Worm (Caenorhabditis elegans): ENCODE data around the gene str-185.
A peak's percentile ranks its signal among the peaks of the same experiment; 100 is the strongest.

The str-185 gene

ce11 chrIV:4400350-4401326 is 29.2 kb downstream of the str-185 start, which contains the start of gene Y24D9A.6 (continued):
- TF ChIP-seq mxl-1 (tag; optimal IDR thresholded peaks at IDR 0.05) (no peak), akir-1 (GFP tag; optimal IDR thresholded peaks at IDR 0.05) (no peak), lin-40 (tag; optimal IDR thresholded peaks at IDR 0.05) (peak; percentile 73), bed-2 (GFP tag; IDR thresholded peaks at IDR 0.05) (no peak), ccch-3 (GFP tag; optimal IDR thresholded peaks at IDR 0.05) (no peak), ets-4 (GFP tag; optimal IDR thresholded peaks at IDR 0.05) (no peak), ceh-91 (GFP tag; IDR thresholded peaks at IDR 0.05) (no peak), hlh-26 (GFP tag; conservative IDR thresholded peaks at IDR 0.05) (no peak), lin-26 (GFP tag; IDR thresholded peaks at IDR 0.05) (0 out of 2 replicates have a peak, but pooled peaks have one; percentile 33), rcor-1 (GFP tag; IDR thresholded peaks at IDR 0.05) (no peak), D2030.7 (GFP tag; IDR thresholded peaks at IDR 0.05) (no peak), egrh-3 (GFP tag; IDR thresholded peaks at IDR 0.05) (peak; percentile 33; the same call in 1 of the 2 replicates), snpc-1.3 (tag; optimal IDR thresholded peaks at IDR 0.05; ENCODE audit: insufficient read depth) (no peak), zfh-2 (GFP tag; conservative IDR thresholded peaks at IDR 0.05) (peak; percentile 58), Y79H2A.3 (GFP tag; conservative IDR thresholded peaks at IDR 0.05) (no peak), atf-7 (tag; optimal IDR thresholded peaks at IDR 0.05) (no peak), ztf-25 (GFP tag; IDR thresholded peaks at IDR 0.05) (no peak), athp-1 (tag; optimal IDR thresholded peaks at IDR 0.05) (peak; percentile 26), madf-6 (GFP tag; IDR thresholded peaks at IDR 0.05) (peak; percentile 19; the same call in 1 of the 2 replicates), T26A5.8 (tag; optimal IDR thresholded peaks at IDR 0.05) (no peak), ztf-18 (tag; optimal IDR thresholded peaks at IDR 0.05) (no peak), egl-18 (GFP tag; IDR thresholded peaks at IDR 0.05) (no peak), lin-54 (GFP tag; optimal IDR thresholded peaks at IDR 0.05) (no peak), snpc-3.4 (tag; optimal IDR thresholded peaks at IDR 0.05) (no peak), ztf-22 (GFP tag; optimal IDR thresholded peaks at IDR 0.05) (no peak), attf-6 (GFP tag; IDR thresholded peaks at IDR 0.05) (no peak), cebp-2 (GFP tag; IDR thresholded peaks at IDR 0.05) (no peak), nfya-1 (tag; optimal IDR thresholded peaks at IDR 0.05; ENCODE audit: borderline replicate concordance, insufficient read depth) (no peak), pbrm-1 (GFP tag; IDR thresholded peaks at IDR 0.05) (0 out of 2 replicates have a peak, but pooled peaks have one; percentile 30), fkh-3 (tag; optimal IDR thresholded peaks at IDR 0.05) (no peak), ceh-79 (tag; optimal IDR thresholded peaks at IDR 0.05) (no peak), egl-44 (GFP tag; IDR thresholded peaks at IDR 0.05) (no peak), hmg-20 (GFP tag; IDR thresholded peaks at IDR 0.05) (no peak), snpc-4 (GFP tag; optimal IDR thresholded peaks at IDR 0.05) (no peak), snpc-4 (tag; optimal IDR thresholded peaks at IDR 0.05) (no peak), nhr-120 (GFP tag; IDR thresholded peaks at IDR 0.05) (no peak), B0035.1 (tag; optimal IDR thresholded peaks at IDR 0.05) (no peak), ztf-3 (GFP tag; optimal IDR thresholded peaks at IDR 0.05) (no peak), F23B12.7 (tag; optimal IDR thresholded peaks at IDR 0.05; ENCODE audit: insufficient read depth) (no peak), mel-28 (tag; optimal IDR thresholded peaks at IDR 0.05; ENCODE audit: borderline replicate concordance) (no peak), lsy-27 (tag; optimal IDR thresholded peaks at IDR 0.05; ENCODE audit: borderline replicate concordance, insufficient read depth) (no peak), madf-3 (GFP tag; IDR thresholded peaks at IDR 0.05) (no peak), aptf-3 (GFP tag; IDR thresholded peaks at IDR 0.05) (no peak), attf-3 (GFP tag; conservative IDR thresholded peaks at IDR 0.05) (no peak), somi-1 (GFP tag; optimal IDR thresholded peaks at IDR 0.05) (peak; percentile 84), mcd-1 (GFP tag; IDR thresholded peaks at IDR 0.05) (peak; percentile 60)
